Worm (Caenorhabditis elegans) whole organism, L4/young adult: ENCODE results near the gene K01D12.9.
"Not testable (repeated sequence)": the region's sequence is repeated elsewhere in the genome, so short reads cannot be mapped to it uniquely, and the experiment has no call there.

Experiments
- W03F9.2 ChIP-seq: fragments of 150-350 bp; optimal IDR thresholded peaks from 2 replicates; lab custom pipeline; 2014; ENCODE audit warnings: missing biosample characterization, missing genetic modification characterization
- dao-5 ChIP-seq: sonication (generic microtip); optimal IDR thresholded peaks from 2 replicates; lab custom pipeline; 2016; ENCODE audit warnings: missing genotype, missing genetic modification characterization, moderate library complexity, missing compliant biosample characterization
- him-1 ChIP-seq: sonication (generic microtip); optimal IDR thresholded peaks from 2 replicates; lab custom pipeline; 2016; ENCODE audit warnings: missing genotype, missing genetic modification reagents, missing genetic modification characterization, missing compliant biosample characterization

K01D12.9 gene

DNA sequence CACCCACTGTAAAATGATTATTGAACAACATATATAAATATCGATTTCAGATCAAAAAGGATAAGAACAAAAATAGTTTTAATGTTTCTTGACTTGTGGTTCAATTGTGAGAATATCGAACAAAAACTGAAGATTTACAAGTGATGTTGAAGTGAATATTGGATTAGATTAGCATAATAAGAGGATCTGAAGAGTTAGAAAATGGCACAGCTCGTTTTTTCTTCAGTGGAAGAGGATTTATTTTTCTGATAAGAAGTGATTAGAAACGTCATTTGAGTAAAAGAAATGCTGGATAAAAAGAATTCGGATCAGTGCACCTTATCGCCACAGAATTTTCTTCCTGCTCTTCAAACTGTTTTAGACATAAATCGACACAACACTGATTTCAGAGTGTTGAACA lies 8.7 kb downstream of the K01D12.9 start, which contains the start of gene twk-14:
Gene twk-14, minus strand, starts transcription at position 8 of the 400 bp plus-strand sequence.
- no peak for TF ChIP-seq W03F9.2
- no peak for TF ChIP-seq him-1
- TF ChIP-seq dao-5 (tag; lab: Kevin White, UChicago), result no peak

DNA sequence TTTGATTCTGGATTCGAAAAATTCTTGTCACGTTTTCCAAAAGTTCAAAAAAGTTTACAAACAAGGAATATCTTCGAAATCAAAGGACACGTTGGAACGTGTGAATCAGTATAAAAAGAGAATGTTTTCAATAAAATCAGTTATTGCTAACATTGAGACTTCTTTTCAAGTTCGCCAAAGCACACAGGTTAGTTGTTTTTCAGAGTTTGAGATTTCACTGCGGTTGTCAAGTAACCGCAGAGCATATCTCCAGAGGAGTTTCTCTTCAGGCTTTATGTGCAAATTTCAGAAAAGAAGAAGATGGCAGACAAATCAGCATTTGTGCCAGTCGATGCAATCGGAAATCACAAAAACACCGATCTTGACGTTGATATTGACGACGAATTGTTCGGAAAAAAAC lies 18.3 kb downstream of the K01D12.9 start, which contains the start of gene K01D12.15:
Gene K01D12.15, plus strand, starts transcription at position 301 of the 400 bp plus-strand sequence.
- TF ChIP-seq dao-5 (tag; lab: Kevin White, UChicago), result no peak
- no peak for TF ChIP-seq W03F9.2
- no peak for TF ChIP-seq him-1

DNA sequence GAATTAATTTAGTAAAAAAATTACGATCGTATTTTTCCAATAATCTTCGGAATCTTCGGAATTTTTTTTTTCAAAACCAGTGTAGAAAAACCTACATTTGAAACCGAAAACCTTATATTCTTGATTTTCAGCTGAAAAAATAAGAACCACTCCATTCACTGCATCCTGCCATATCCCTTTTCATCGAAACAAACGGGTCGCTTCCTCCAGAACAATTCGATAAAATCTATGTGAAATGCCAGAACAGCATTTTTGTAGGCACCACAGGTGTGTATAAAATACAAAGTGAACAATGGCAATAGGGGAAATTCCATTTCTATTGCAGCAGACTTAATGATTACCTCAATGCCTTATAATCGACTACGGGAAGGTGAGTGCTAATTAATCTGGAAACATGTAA lies 27.2 kb downstream of the K01D12.9 start, which contains the start of gene K01D12.1:
Gene K01D12.1, plus strand, starts transcription at position 301 of the 400 bp plus-strand sequence.
- TF ChIP-seq dao-5 (tag; lab: Kevin White, UChicago), result no peak
- no peak for TF ChIP-seq W03F9.2
- no peak for TF ChIP-seq him-1

DNA sequence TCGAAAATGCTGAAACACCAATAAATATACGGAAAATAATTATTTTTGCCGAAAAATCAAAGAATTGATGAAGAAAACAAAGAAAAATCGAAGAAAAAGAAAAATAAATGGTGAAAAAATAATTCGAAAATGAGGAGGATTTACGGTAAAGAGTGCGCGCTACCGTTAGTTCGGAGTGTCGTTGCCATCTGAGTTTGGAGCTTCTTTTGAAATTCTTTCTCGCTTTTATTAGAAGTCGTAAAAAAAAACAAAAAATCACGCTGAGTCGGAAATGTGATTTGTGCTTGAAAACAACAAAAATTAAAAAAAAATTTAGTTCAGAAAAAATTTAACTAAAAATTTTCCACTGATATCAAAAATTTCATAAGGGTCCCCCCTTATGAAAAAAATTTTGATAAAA lies 30.2 kb downstream of the K01D12.9 start, which contains the start of gene F23H12.10:
Gene F23H12.10, minus strand, starts transcription at position 12 of the 400 bp plus-strand sequence.
- not testable (repeated sequence) for TF ChIP-seq him-1; W03F9.2; dao-5 (tag; lab: Kevin White, UChicago)

DNA sequence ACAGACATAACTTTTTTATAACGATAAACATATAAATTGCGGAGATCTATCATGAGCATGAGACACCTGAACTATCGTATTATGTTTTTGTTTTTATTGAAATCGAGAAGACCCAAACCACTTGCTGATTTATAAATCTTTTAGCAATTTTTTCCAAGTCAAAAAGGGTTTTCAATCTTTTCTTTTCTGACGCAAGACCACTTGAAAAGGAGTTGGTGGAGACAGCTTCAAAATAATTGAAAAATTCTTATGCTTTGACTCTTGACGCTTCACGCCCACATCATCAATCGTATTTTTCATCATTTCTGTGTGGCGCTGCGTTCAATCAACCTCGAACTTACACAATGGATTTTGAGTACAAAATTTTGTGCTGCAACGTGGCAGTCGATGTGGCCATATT lies 33.1 kb downstream of the K01D12.9 start, which contains the start of gene F23H12.7:
Gene F23H12.7, plus strand, starts transcription at position 301 of the 400 bp plus-strand sequence.
- TF ChIP-seq him-1 (no peak), dao-5 (tag; lab: Kevin White, UChicago) (no peak), W03F9.2 (no peak)

DNA sequence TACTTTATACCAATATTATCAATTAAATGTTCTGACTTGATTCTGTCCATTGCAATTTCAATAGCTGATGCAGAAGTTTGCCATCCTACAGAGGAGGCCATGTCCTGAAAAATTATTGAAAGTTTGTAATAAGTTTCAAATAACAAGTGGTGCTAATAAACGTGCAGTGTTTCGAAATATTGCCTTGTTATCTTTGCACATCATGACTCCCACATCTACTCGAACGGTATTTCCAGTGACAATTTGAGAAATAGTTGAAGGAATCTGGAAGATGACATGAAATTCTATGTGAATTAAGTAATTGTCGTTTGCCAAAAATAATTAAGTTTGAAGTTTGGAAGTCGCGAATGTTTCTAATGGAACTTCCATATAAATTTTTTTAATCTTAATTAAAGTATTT lies 35.0 kb downstream of the K01D12.9 start, which contains the start of gene gcy-13:
Gene gcy-13, minus strand, starts transcription at position 101 of the 400 bp plus-strand sequence.
- no peak for TF ChIP-seq dao-5 (tag; lab: Kevin White, UChicago)

DNA sequence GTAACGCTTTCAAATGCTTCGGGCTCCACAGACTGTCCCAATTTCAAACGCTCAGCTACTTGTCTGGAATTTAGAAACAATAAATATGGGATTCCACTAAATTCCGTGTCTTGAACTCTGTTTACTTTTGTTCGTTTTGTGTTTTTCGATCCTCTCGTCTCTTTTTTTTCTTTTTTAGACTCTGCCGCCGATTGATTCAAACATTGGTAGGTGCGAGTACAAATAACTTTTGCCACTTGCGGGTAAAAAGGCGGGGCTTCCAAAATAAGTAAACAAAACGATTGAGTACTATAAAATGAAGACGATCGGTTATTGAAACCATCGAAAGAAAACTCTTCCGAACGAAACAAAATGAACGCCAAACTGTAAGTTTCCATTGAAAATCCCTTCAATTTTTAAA lies 39.3 kb downstream of the K01D12.9 start, which contains the start of gene fipr-2:
Gene fipr-2, plus strand, starts transcription at position 245 of the 400 bp plus-strand sequence.
- TF ChIP-seq W03F9.2 (no peak), him-1 (no peak), dao-5 (tag; lab: Kevin White, UChicago) (no peak)

DNA sequence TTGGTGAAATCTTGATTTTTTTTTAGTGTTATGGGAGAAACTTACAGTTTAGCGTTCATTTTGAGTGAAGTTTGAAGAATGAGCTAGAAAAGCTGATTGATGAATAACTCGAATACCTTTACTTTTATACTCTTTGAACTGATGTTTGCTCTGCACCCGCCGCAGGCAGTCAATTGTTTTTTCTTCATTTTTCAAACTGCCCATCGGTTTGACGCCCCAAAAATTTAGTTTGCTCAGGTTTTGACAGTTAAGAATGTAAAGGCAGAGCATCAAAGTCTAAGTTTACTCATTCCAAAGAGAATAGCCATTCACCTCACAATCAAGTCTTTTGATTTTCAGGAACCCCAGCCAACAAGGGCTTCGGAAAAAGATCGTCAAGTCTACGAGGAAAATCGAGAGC lies 42.8 kb downstream of the K01D12.9 start, which contains the start of gene fipr-1:
Gene fipr-1, minus strand, starts transcription at position 101 of the 400 bp plus-strand sequence.
- no peak for TF ChIP-seq him-1
- no peak for TF ChIP-seq W03F9.2
- TF ChIP-seq dao-5 (tag; lab: Kevin White, UChicago), result no peak

DNA sequence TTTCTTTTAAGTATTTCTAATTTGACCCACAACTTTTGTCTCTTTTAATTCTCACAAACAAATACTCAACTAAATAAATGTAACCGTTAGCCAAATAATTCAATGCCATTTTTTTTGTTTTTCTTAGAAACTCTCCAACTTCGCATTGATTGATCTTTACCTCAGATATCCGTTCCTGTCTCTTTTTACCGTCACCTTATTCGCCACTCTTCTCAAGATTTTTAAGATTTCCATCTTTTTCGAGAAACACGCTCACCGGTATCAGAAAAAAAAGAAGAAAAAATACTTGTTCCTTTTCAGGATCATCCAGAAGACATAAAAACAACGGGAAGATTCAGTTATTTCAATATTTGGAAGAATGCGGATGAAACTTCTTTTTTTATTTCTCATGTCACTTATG lies 46.1 kb downstream of the K01D12.9 start, which contains the start of gene F23H12.5:
Gene F23H12.5, plus strand, starts transcription at position 301 of the 400 bp plus-strand sequence.
- TF ChIP-seq W03F9.2, result no peak
- no peak for TF ChIP-seq him-1
- TF ChIP-seq dao-5 (tag; lab: Kevin White, UChicago), result no peak

DNA sequence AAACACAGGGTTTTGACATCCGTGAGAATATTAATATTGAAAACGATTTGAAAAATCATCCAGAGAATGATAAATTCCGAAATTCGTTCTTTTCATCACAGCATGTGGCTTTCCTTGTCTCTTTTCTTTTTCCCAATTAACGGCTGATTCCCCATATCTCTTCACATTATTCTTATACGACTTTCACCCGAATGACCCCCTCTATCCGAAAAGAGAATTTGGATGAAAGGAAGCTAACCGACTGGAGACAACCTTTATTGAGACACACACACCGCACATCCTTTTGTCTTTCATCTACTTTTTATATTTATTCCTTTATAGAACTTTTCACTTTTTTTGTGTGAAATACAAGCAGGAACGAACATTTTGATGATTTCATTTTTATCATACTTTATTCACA lies 46.8 kb downstream of the K01D12.9 start:
- no peak for TF ChIP-seq dao-5 (tag; lab: Kevin White, UChicago)
- no peak for TF ChIP-seq him-1
- TF ChIP-seq W03F9.2, result no peak

DNA sequence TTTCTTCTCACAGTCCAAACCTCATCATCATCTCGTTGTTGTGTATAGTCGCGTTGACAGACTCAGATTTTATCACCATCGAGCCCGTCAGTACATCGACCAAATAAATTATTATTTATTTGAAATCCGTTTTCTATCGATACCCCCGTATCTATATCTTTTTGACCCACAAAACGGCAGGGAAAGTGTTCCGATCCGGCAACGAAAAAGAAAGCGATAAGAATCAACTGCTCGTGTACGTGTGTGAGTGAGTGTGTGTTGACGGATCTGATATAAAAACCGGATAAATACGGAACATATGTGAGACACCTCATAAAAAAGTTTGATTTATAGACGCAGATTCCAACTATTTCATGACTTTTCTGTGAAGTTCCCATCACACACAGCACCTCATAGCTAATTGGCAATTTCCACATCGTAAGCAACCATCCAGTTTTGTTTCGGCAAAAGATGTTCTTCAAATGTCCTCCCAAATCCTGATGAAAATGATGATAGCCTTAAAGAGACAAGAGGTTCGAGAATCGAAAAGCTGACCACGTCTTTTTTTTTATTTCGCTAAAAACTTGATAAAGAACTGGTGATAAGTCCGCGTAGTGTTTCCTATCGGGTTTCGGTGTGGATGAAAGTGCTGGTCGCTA lies 50.1 kb downstream of the K01D12.9 start:
- TF ChIP-seq him-1, result no peak
- no peak for TF ChIP-seq dao-5 (tag; lab: Kevin White, UChicago)
- TF ChIP-seq W03F9.2, result no peak
